Fruit fly (Drosophila melanogaster): ENCODE measurements around the gene CG3568.

CG3568 gene

dm6 chrX:4553999-4554398 lies 11.6 kb downstream of the CG3568 start, which contains the start of gene CG11444 (continued):
- TF ChIP-seq tap (tag; optimal IDR thresholded peaks at IDR 0.05) = no peak
- TF ChIP-seq zfh1 (GFP tag; IDR thresholded peaks at IDR 0.05) = 0 out of 3 replicates have a peak, but pooled peaks have one; percentile 4
- TF ChIP-seq CG17802 (tag; optimal IDR thresholded peaks at IDR 0.05) = no peak
- TF ChIP-seq cwo (GFP tag; optimal IDR thresholded peaks at IDR 0.05) = no peak
- no peak for TF ChIP-seq CG11560 (tag; IDR thresholded peaks at IDR 0.05)
- no peak for TF ChIP-seq sr (GFP tag; IDR thresholded peaks at IDR 0.05)
- peak; percentile 87 for TF ChIP-seq YL-1 (GFP tag; optimal IDR thresholded peaks at IDR 0.05)
- TF ChIP-seq h (optimal IDR thresholded peaks at IDR 0.05) = no peak
- TF ChIP-seq gfzf (GFP tag; optimal IDR thresholded peaks at IDR 0.05) = peak; percentile 96
- no peak for TF ChIP-seq CG2678 (tag; optimal IDR thresholded peaks at IDR 0.05)
- no peak for TF ChIP-seq wdn (GFP tag; IDR thresholded peaks at IDR 0.05)
- TF ChIP-seq CG5180 (GFP tag; optimal IDR thresholded peaks at IDR 0.05) = no peak
- no peak for TF ChIP-seq TFAM (GFP tag; optimal IDR thresholded peaks at IDR 0.05)
- no peak for TF ChIP-seq chinmo (GFP tag; IDR thresholded peaks at IDR 0.05; ENCODE audit: partially characterized antibody)
- TF ChIP-seq CG17568 (GFP tag; optimal IDR thresholded peaks at IDR 0.05) = no peak
- no peak for TF ChIP-seq CG8388 (GFP tag; optimal IDR thresholded peaks at IDR 0.05)
- no peak for TF ChIP-seq CG31365 (tag; optimal IDR thresholded peaks at IDR 0.05)
- peak; percentile 5 for TF ChIP-seq Chrac-16 (GFP tag; optimal IDR thresholded peaks at IDR 0.05)
- TF ChIP-seq Dp (GFP tag; optimal IDR thresholded peaks at IDR 0.05) = peak; percentile 91
- peak; percentile 45 for TF ChIP-seq CG32772 (GFP tag; IDR thresholded peaks at IDR 0.05)
- TF ChIP-seq B-H1 (GFP tag; IDR thresholded peaks at IDR 0.05) = no peak
- peak; percentile 41 for TF ChIP-seq mirr (GFP tag; optimal IDR thresholded peaks at IDR 0.05)
- no peak for TF ChIP-seq Drgx (GFP tag; IDR thresholded peaks at IDR 0.05)
- no peak for TF ChIP-seq corto (GFP tag; optimal IDR thresholded peaks at IDR 0.05)
- no peak for TF ChIP-seq CG5953 (GFP tag; IDR thresholded peaks at IDR 0.05)
- no peak for TF ChIP-seq CG6254 (GFP tag; optimal IDR thresholded peaks at IDR 0.05)
- no peak for TF ChIP-seq CG12299 (tag; optimal IDR thresholded peaks at IDR 0.05)
- TF ChIP-seq CG9215 (GFP tag; IDR thresholded peaks at IDR 0.05) = no peak; the same call in 1 of the 2 replicates
- TF ChIP-seq stwl (tag; optimal IDR thresholded peaks at IDR 0.05) = peak; percentile 76
- TF ChIP-seq Ssrp (tag; optimal IDR thresholded peaks at IDR 0.05) = no peak
- TF ChIP-seq ara (GFP tag; IDR thresholded peaks at IDR 0.05) = no peak
- peak; percentile 69 for TF ChIP-seq CG2120 (GFP tag; optimal IDR thresholded peaks at IDR 0.05)
- TF ChIP-seq croc (GFP tag; conservative IDR thresholded peaks at IDR 0.05) = no peak; the same call in 2 of the 3 replicates
- no peak for TF ChIP-seq Dfd (GFP tag; optimal IDR thresholded peaks at IDR 0.05)
- peak; percentile 92 for TF ChIP-seq Ets65A (GFP tag)
- TF ChIP-seq Spps (tag; optimal IDR thresholded peaks at IDR 0.05) = no peak
- TF ChIP-seq CG9817 (tag; optimal IDR thresholded peaks at IDR 0.05) = peak; percentile 29
- TF ChIP-seq CG15011 (GFP tag; optimal IDR thresholded peaks at IDR 0.05) = no peak
- TF ChIP-seq CG14441 (GFP tag; IDR thresholded peaks at IDR 0.05) = no peak
- TF ChIP-seq Atf3 (GFP tag; optimal IDR thresholded peaks at IDR 0.05) = no peak
- TF ChIP-seq CG32532 (GFP tag; IDR thresholded peaks at IDR 0.05) = peak; percentile 51
- TF ChIP-seq CG11696 (GFP tag; IDR thresholded peaks at IDR 0.05) = no peak
- TF ChIP-seq gro (GFP tag; optimal IDR thresholded peaks at IDR 0.05) = peak; percentile 79
- peak; percentile 30 for TF ChIP-seq CG13424 (tag; optimal IDR thresholded peaks at IDR 0.05)
- TF ChIP-seq gt (GFP tag; IDR thresholded peaks at IDR 0.05) = no peak
- TF ChIP-seq run (tag; optimal IDR thresholded peaks at IDR 0.05) = no peak
- TF ChIP-seq CG8359 (GFP tag; optimal IDR thresholded peaks at IDR 0.05; ENCODE audit: borderline replicate concordance) = no peak
- TF ChIP-seq D (optimal IDR thresholded peaks at IDR 0.05) = no peak
- no peak for TF ChIP-seq D (GFP tag; optimal IDR thresholded peaks at IDR 0.05)
- TF ChIP-seq CG13775 (GFP tag; optimal IDR thresholded peaks at IDR 0.05) = no peak
- peak; percentile 38 for TF ChIP-seq exex (tag; optimal IDR thresholded peaks at IDR 0.05)
- TF ChIP-seq gcm (GFP tag; optimal IDR thresholded peaks at IDR 0.05) = no peak
